Fruit fly (Drosophila melanogaster): ENCODE results near the gene CG7377.

- TF ChIP-seq Abd-B (GFP tag; optimal IDR thresholded peaks at IDR 0.05) (no peak), h (GFP tag; optimal IDR thresholded peaks at IDR 0.05) (no peak), woc (GFP tag; optimal IDR thresholded peaks at IDR 0.05) (no peak), jim (GFP tag; optimal IDR thresholded peaks at IDR 0.05) (no peak), Hnf4 (GFP tag; optimal IDR thresholded peaks at IDR 0.05) (no peak), N (GFP tag; optimal IDR thresholded peaks at IDR 0.05) (no peak), Mio (GFP tag; optimal IDR thresholded peaks at IDR 0.05) (no peak), tai (GFP tag; optimal IDR thresholded peaks at IDR 0.05) (no peak), Sp1 (GFP tag; optimal IDR thresholded peaks at IDR 0.05) (no peak), psq (GFP tag; optimal IDR thresholded peaks at IDR 0.05) (no peak)
Measured at dm6 chr3L:11574563-11574962, 14.9 kb upstream of the CG7377 start, which contains the start of gene CG33490.
